Fruit fly (Drosophila melanogaster) whole organism, pupa: ENCODE data around the gene CG33777.

Experiments
- D1 ChIP-seq: fragments of 200-800 bp; sonication (Bioruptor generic); optimal IDR thresholded peaks from 2 replicates; lab custom pipeline; 2018; ENCODE audit warnings: missing biosample characterization, mild to moderate bottlenecking, missing genetic modification characterization, moderate library complexity
- Pif1A ChIP-seq: fragments of 200-800 bp; sonication (Bioruptor generic); optimal IDR thresholded peaks from 3 replicates; lab custom pipeline; 2016; ENCODE audit warnings: missing biosample characterization, missing genetic modification characterization
- rn ChIP-seq: fragments of 200-800 bp; sonication (Bioruptor generic); IDR thresholded peaks from 2 replicates; pipeline ENCODE4 v1.3.6; 2022; ENCODE audit warnings: missing biosample characterization, missing genetic modification characterization

dm6 chr3L:4545138-4545537, 9.9 kb downstream of the CG33777 start:
- no peak for TF ChIP-seq D1
- no peak for TF ChIP-seq rn (GFP tag; lab: Robert Waterston, UW)
- TF ChIP-seq Pif1A (GFP tag; lab: Kevin White, UChicago), result no peak
